Fruit fly (Drosophila melanogaster): Measurements from ENCODE around the gene ImpE3.

ImpE3 gene

dm6 chr3R:8029496-8030013, at the start of gene ImpE3:
TSS of gene ImpE3 (minus strand) at chr3R:8029546.
- TF ChIP-seq dsf (GFP tag; optimal IDR thresholded peaks at IDR 0.05; ENCODE audit: borderline replicate concordance) (no peak), woc (GFP tag; optimal IDR thresholded peaks at IDR 0.05) (peak; percentile 91), sage (GFP tag; optimal IDR thresholded peaks at IDR 0.05) (peak; percentile 63), psq (GFP tag; optimal IDR thresholded peaks at IDR 0.05) (peak; percentile 61), foxo (GFP tag; optimal IDR thresholded peaks at IDR 0.05) (peak in 1 of 2 experiments; percentile 76), dl (GFP tag; optimal IDR thresholded peaks at IDR 0.05; ENCODE audit: insufficient read depth in 1 of 2, partially characterized antibody in 2 of 2) (no peak), br (GFP tag; optimal IDR thresholded peaks at IDR 0.05) (peak; percentile 67), HLH106 (tag; optimal IDR thresholded peaks at IDR 0.05) (peak; percentile 74), Dfd (GFP tag; optimal IDR thresholded peaks at IDR 0.05) (no peak), Sp1 (GFP tag; optimal IDR thresholded peaks at IDR 0.05) (peak; percentile 80), Mio (GFP tag; optimal IDR thresholded peaks at IDR 0.05) (no peak), pan (optimal IDR thresholded peaks at IDR 0.05) (no peak), Myc (optimal IDR thresholded peaks at IDR 0.05) (no peak), rgr (GFP tag; optimal IDR thresholded peaks at IDR 0.05) (peak; percentile 66), CrebA (GFP tag; optimal IDR thresholded peaks at IDR 0.05; ENCODE audit: borderline replicate concordance) (no peak), tai (GFP tag; optimal IDR thresholded peaks at IDR 0.05) (no peak), brk (GFP tag; optimal IDR thresholded peaks at IDR 0.05) (no peak), dmrt93B (GFP tag; optimal IDR thresholded peaks at IDR 0.05) (peak; percentile 30), ey (GFP tag; optimal IDR thresholded peaks at IDR 0.05) (peak; percentile 59), Rel (GFP tag; optimal IDR thresholded peaks at IDR 0.05) (peak; percentile 2), Rel (tag; optimal IDR thresholded peaks at IDR 0.05) (peak; percentile 96), jim (GFP tag; optimal IDR thresholded peaks at IDR 0.05) (no peak), usp (GFP tag; optimal IDR thresholded peaks at IDR 0.05) (no peak), Jra (GFP tag; optimal IDR thresholded peaks at IDR 0.05) (no peak), h (GFP tag; optimal IDR thresholded peaks at IDR 0.05) (peak; percentile 75), Hr83 (GFP tag; optimal IDR thresholded peaks at IDR 0.05; ENCODE audit: poor library complexity, severe bottlenecking) (no peak), CG32264 (GFP tag; optimal IDR thresholded peaks at IDR 0.05) (peak; percentile 14), Dif (GFP tag; optimal IDR thresholded peaks at IDR 0.05; ENCODE audit: partially characterized antibody) (no peak), OdsH (GFP tag; optimal IDR thresholded peaks at IDR 0.05) (peak; percentile 63), Vsx2 (GFP tag; optimal IDR thresholded peaks at IDR 0.05; ENCODE audit: partially characterized antibody) (no peak), fru (GFP tag; optimal IDR thresholded peaks at IDR 0.05) (peak; percentile 79), CG9705 (GFP tag; optimal IDR thresholded peaks at IDR 0.05) (peak; percentile 46)

dm6 chr3R:8072635-8073034, 43.3 kb upstream of the ImpE3 start:
- TF ChIP-seq Dfd (GFP tag; optimal IDR thresholded peaks at IDR 0.05): no peak
- TF ChIP-seq ey (GFP tag; optimal IDR thresholded peaks at IDR 0.05): peak; percentile 15
- no peak for TF ChIP-seq dl (GFP tag; optimal IDR thresholded peaks at IDR 0.05; ENCODE audit: insufficient read depth in 1 of 2, partially characterized antibody in 2 of 2)
- no peak for TF ChIP-seq Rel (GFP tag; optimal IDR thresholded peaks at IDR 0.05)
- TF ChIP-seq Rel (tag; optimal IDR thresholded peaks at IDR 0.05): no peak
- TF ChIP-seq sv (GFP tag; optimal IDR thresholded peaks at IDR 0.05): peak; percentile 7
- TF ChIP-seq h (GFP tag; optimal IDR thresholded peaks at IDR 0.05): peak; percentile 11

dm6 chr3R:8058984-8059383, 29.6 kb upstream of the ImpE3 start, which contains the start of gene mAChR-B:
TSS of gene mAChR-B (plus strand) at chr3R:8059284.
- TF ChIP-seq Mio (GFP tag; optimal IDR thresholded peaks at IDR 0.05): no peak
- TF ChIP-seq Jra (GFP tag; optimal IDR thresholded peaks at IDR 0.05): no peak
- TF ChIP-seq fru (GFP tag; optimal IDR thresholded peaks at IDR 0.05): no peak
- no peak for TF ChIP-seq foxo (GFP tag; optimal IDR thresholded peaks at IDR 0.05)
- no peak for TF ChIP-seq CG32264 (GFP tag; optimal IDR thresholded peaks at IDR 0.05)
- no peak for TF ChIP-seq rgr (GFP tag; optimal IDR thresholded peaks at IDR 0.05)
- no peak for TF ChIP-seq h (GFP tag; optimal IDR thresholded peaks at IDR 0.05)
- no peak for TF ChIP-seq Dif (GFP tag; optimal IDR thresholded peaks at IDR 0.05; ENCODE audit: partially characterized antibody)
- TF ChIP-seq brk (GFP tag; optimal IDR thresholded peaks at IDR 0.05): no peak
- no peak for TF ChIP-seq Hr83 (GFP tag; optimal IDR thresholded peaks at IDR 0.05; ENCODE audit: poor library complexity, severe bottlenecking)
- no peak for TF ChIP-seq ey (GFP tag; optimal IDR thresholded peaks at IDR 0.05)
- TF ChIP-seq OdsH (GFP tag; optimal IDR thresholded peaks at IDR 0.05): no peak
- TF ChIP-seq GATAd (GFP tag; optimal IDR thresholded peaks at IDR 0.05): no peak
- TF ChIP-seq dl (GFP tag; optimal IDR thresholded peaks at IDR 0.05; ENCODE audit: insufficient read depth in 1 of 2, partially characterized antibody in 2 of 2): no peak
- TF ChIP-seq Rel (GFP tag; optimal IDR thresholded peaks at IDR 0.05): no peak
- no peak for TF ChIP-seq Rel (tag; optimal IDR thresholded peaks at IDR 0.05)
- no peak for TF ChIP-seq Vsx2 (GFP tag; optimal IDR thresholded peaks at IDR 0.05; ENCODE audit: partially characterized antibody)
- TF ChIP-seq Sp1 (GFP tag; optimal IDR thresholded peaks at IDR 0.05): no peak
- no peak for TF ChIP-seq dsf (GFP tag; optimal IDR thresholded peaks at IDR 0.05; ENCODE audit: borderline replicate concordance)
- no peak for TF ChIP-seq sage (GFP tag; optimal IDR thresholded peaks at IDR 0.05)
- no peak for TF ChIP-seq br (GFP tag; optimal IDR thresholded peaks at IDR 0.05)
